Fruit fly (Drosophila melanogaster): ENCODE measurements around the gene tgy.
A peak's percentile ranks its signal among the peaks of the same experiment; 100 is the strongest.

tgy gene

DNA sequence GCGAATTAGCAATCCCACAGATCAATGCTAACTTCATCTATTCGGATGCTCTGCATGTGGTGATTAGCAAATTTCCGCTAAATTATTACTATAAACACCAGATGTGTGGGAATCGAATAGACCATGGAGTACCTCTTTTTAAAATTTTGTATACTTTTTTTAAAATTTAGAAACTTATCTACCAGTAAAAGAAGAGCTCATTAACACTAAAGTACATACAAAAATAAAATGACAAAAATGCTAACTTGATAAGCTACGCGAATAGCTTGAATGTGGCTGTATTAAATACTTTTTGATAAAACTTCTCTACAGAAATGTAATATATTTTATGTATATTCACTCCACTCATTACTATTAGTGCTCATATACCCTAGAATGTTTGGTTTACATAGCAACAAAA lies 47.0 kb upstream of the tgy start (continued):
- TF ChIP-seq Sin3A (optimal IDR thresholded peaks at IDR 0.05) (no peak), HmgZ (tag; optimal IDR thresholded peaks at IDR 0.05) (no peak), Lim3 (GFP tag; IDR thresholded peaks at IDR 0.05) (no peak), disco-r (GFP tag; optimal IDR thresholded peaks at IDR 0.05) (no peak), Oli (tag; optimal IDR thresholded peaks at IDR 0.05) (no peak), CG18011 (GFP tag; optimal IDR thresholded peaks at IDR 0.05) (no peak), CG10462 (GFP tag; optimal IDR thresholded peaks at IDR 0.05) (no peak), tgo (GFP tag; IDR thresholded peaks at IDR 0.05) (no peak), CG6272 (GFP tag; IDR thresholded peaks at IDR 0.05) (no peak), CG32772 (GFP tag; IDR thresholded peaks at IDR 0.05) (no peak), bsh (GFP tag; optimal IDR thresholded peaks at IDR 0.05) (no peak), Optix (GFP tag; IDR thresholded peaks at IDR 0.05) (no peak), CG7357 (GFP tag; IDR thresholded peaks at IDR 0.05) (no peak), CG32532 (GFP tag; IDR thresholded peaks at IDR 0.05) (peak; percentile 7; the same call in 1 of the 2 replicates), her (GFP tag; optimal IDR thresholded peaks at IDR 0.05) (no peak), sc (optimal IDR thresholded peaks at IDR 0.05) (no peak), sc (GFP tag; optimal IDR thresholded peaks at IDR 0.05) (no peak), chinmo (GFP tag; IDR thresholded peaks at IDR 0.05; ENCODE audit: partially characterized antibody) (no peak), seq (GFP tag; IDR thresholded peaks at IDR 0.05) (no peak), fru (optimal IDR thresholded peaks at IDR 0.05) (no peak), ERR (GFP tag; optimal IDR thresholded peaks at IDR 0.05) (no peak), Atf6 (GFP tag; IDR thresholded peaks at IDR 0.05) (no peak), sqz (GFP tag; optimal IDR thresholded peaks at IDR 0.05) (no peak), HLH4C (GFP tag; IDR thresholded peaks at IDR 0.05; ENCODE audit: partially characterized antibody) (no peak), Spps (tag; optimal IDR thresholded peaks at IDR 0.05) (no peak), Meics (GFP tag; optimal IDR thresholded peaks at IDR 0.05) (no peak), CG1792 (GFP tag; optimal IDR thresholded peaks at IDR 0.05) (no peak), Camta (GFP tag; optimal IDR thresholded peaks at IDR 0.05) (no peak), CG8478 (optimal IDR thresholded peaks at IDR 0.05) (no peak), Side (GFP tag; optimal IDR thresholded peaks at IDR 0.05) (no peak), CG1529 (GFP tag; optimal IDR thresholded peaks at IDR 0.05) (no peak), CG8765 (GFP tag; IDR thresholded peaks at IDR 0.05) (no peak), lbe (GFP tag; optimal IDR thresholded peaks at IDR 0.05) (no peak), shn (GFP tag; optimal IDR thresholded peaks at IDR 0.05) (no peak), Hr51 (GFP tag; optimal IDR thresholded peaks at IDR 0.05) (peak in 1 of 2 experiments; percentile 40), dm (GFP tag; optimal IDR thresholded peaks at IDR 0.05) (no peak), org-1 (GFP tag; optimal IDR thresholded peaks at IDR 0.05) (no peak), CG4328 (GFP tag; optimal IDR thresholded peaks at IDR 0.05) (no peak), CG16779 (GFP tag; IDR thresholded peaks at IDR 0.05) (no peak), rib (GFP tag; IDR thresholded peaks at IDR 0.05) (no peak), CG33557 (GFP tag; optimal IDR thresholded peaks at IDR 0.05) (no peak), ara (GFP tag; IDR thresholded peaks at IDR 0.05) (no peak), CG17802 (tag; optimal IDR thresholded peaks at IDR 0.05) (no peak), gro (GFP tag; optimal IDR thresholded peaks at IDR 0.05) (no peak), eyg (GFP tag; optimal IDR thresholded peaks at IDR 0.05) (no peak), CG7839 (tag; optimal IDR thresholded peaks at IDR 0.05) (peak; percentile 43), Mad (GFP tag; optimal IDR thresholded peaks at IDR 0.05) (no peak), CG8089 (GFP tag; optimal IDR thresholded peaks at IDR 0.05) (no peak), CG9817 (tag; optimal IDR thresholded peaks at IDR 0.05) (peak; percentile 4), az2 (GFP tag; optimal IDR thresholded peaks at IDR 0.05) (no peak), CG10147 (GFP tag; optimal IDR thresholded peaks at IDR 0.05) (no peak), Pdp1 (GFP tag; optimal IDR thresholded peaks at IDR 0.05) (no peak), CG2875 (GFP tag; optimal IDR thresholded peaks at IDR 0.05) (no peak), CG32767 (GFP tag; IDR thresholded peaks at IDR 0.05) (no peak)
